Fruit fly (Drosophila melanogaster): ENCODE measurements around the gene RPA2.

Gene RPA2

dm6 chr2L:20889857-20890606 lies 35.9 kb downstream of the RPA2 start (continued):
- TF ChIP-seq CG12104 (GFP tag; optimal IDR thresholded peaks at IDR 0.05) (no peak), Hmx (GFP tag; optimal IDR thresholded peaks at IDR 0.05) (no peak), CG10209 (GFP tag; optimal IDR thresholded peaks at IDR 0.05) (peak; percentile 53), Dfd (GFP tag; optimal IDR thresholded peaks at IDR 0.05) (no peak), CG1832 (GFP tag; optimal IDR thresholded peaks at IDR 0.05) (no peak), odd (GFP tag; optimal IDR thresholded peaks at IDR 0.05) (no peak), bab2 (GFP tag; optimal IDR thresholded peaks at IDR 0.05) (peak; percentile 15), da (GFP tag; optimal IDR thresholded peaks at IDR 0.05) (no peak), gfzf (GFP tag; optimal IDR thresholded peaks at IDR 0.05) (no peak), fd102C (GFP tag; optimal IDR thresholded peaks at IDR 0.05) (no peak), mirr (GFP tag; optimal IDR thresholded peaks at IDR 0.05) (peak; percentile 33), CG17912 (GFP tag; optimal IDR thresholded peaks at IDR 0.05) (no peak), Eip74EF (GFP tag; optimal IDR thresholded peaks at IDR 0.05) (no peak), CG2202 (tag; optimal IDR thresholded peaks at IDR 0.05) (peak; percentile 7), CkIIα-i1 (GFP tag; IDR thresholded peaks at IDR 0.05) (no peak), phol (tag; optimal IDR thresholded peaks at IDR 0.05) (peak; percentile 50), CG11560 (tag; IDR thresholded peaks at IDR 0.05) (no peak), CG6689 (GFP tag; IDR thresholded peaks at IDR 0.05) (no peak), CG31441 (GFP tag; IDR thresholded peaks at IDR 0.05) (0 out of 2 replicates have a peak, but pooled peaks have one; percentile 46), seq (GFP tag; IDR thresholded peaks at IDR 0.05) (no peak; the same call in 1 of the 2 replicates), HmgD (GFP tag; optimal IDR thresholded peaks at IDR 0.05) (no peak), ERR (GFP tag; optimal IDR thresholded peaks at IDR 0.05) (no peak), CG13296 (GFP tag; optimal IDR thresholded peaks at IDR 0.05) (no peak), Mad (GFP tag; optimal IDR thresholded peaks at IDR 0.05) (no peak), CG17186 (GFP tag; optimal IDR thresholded peaks at IDR 0.05) (no peak), CG7357 (GFP tag; IDR thresholded peaks at IDR 0.05) (no peak), Hey (tag; optimal IDR thresholded peaks at IDR 0.05) (no peak), Spps (tag; optimal IDR thresholded peaks at IDR 0.05) (peak; percentile 3), CG9727 (GFP tag; optimal IDR thresholded peaks at IDR 0.05) (peak; percentile 40), jigr1 (GFP tag; IDR thresholded peaks at IDR 0.05) (no peak), HLH4C (GFP tag; IDR thresholded peaks at IDR 0.05; ENCODE audit: partially characterized antibody) (no peak), zfh1 (GFP tag; IDR thresholded peaks at IDR 0.05) (no peak), gcm (GFP tag; optimal IDR thresholded peaks at IDR 0.05) (peak; percentile 4), sima (GFP tag; optimal IDR thresholded peaks at IDR 0.05) (peak; percentile 29), Aef1 (GFP tag; IDR thresholded peaks at IDR 0.05) (no peak), fu2 (GFP tag; optimal IDR thresholded peaks at IDR 0.05) (no peak), CG15073 (GFP tag; optimal IDR thresholded peaks at IDR 0.05) (no peak), CG4404 (GFP tag; IDR thresholded peaks at IDR 0.05) (no peak), CG34376 (GFP tag; optimal IDR thresholded peaks at IDR 0.05) (peak; percentile 62), Camta (GFP tag; optimal IDR thresholded peaks at IDR 0.05) (peak; percentile 25), CG10543 (GFP tag; optimal IDR thresholded peaks at IDR 0.05) (no peak), CG8359 (GFP tag; optimal IDR thresholded peaks at IDR 0.05; ENCODE audit: borderline replicate concordance) (peak; percentile 18), slp2 (GFP tag; optimal IDR thresholded peaks at IDR 0.05) (peak; percentile 5), CG4707 (GFP tag; optimal IDR thresholded peaks at IDR 0.05) (peak; percentile 14), H15 (GFP tag; IDR thresholded peaks at IDR 0.05) (0 out of 3 replicates have a peak, but pooled peaks have one; percentile 35), YL-1 (GFP tag; optimal IDR thresholded peaks at IDR 0.05) (no peak), CG1792 (GFP tag; optimal IDR thresholded peaks at IDR 0.05) (peak; percentile 6), C15 (GFP tag; IDR thresholded peaks at IDR 0.05) (no peak), HLH3B (GFP tag; IDR thresholded peaks at IDR 0.05) (peak; percentile 9; the same call in 1 of the 2 replicates), CG11398 (GFP tag; optimal IDR thresholded peaks at IDR 0.05) (peak; percentile 2)
